Fruit fly (Drosophila melanogaster): Measurements from ENCODE around the gene Ibf2.

Ibf2 gene

DNA sequence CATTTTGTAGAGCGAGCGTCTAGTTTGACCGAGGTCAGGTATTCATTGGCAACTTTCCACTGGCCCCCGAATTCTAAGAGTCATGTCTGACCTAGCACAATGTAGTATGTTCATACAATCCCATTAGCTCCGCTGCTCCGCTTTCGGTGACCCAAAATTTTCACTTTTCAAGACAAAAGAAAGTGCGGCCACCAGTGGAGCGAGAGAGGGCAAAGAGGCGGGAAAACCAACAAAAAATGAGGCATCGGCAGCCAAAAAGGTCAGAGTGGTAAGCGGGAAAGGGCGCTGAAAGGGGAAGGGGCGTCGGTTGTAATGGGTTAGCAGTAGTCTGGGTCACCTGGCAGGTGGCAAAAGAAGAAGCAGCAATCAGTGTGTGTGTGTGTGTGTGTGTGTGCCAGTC, 42.8 kb downstream of the Ibf2 start (continued):
- peak; percentile 25 for TF ChIP-seq trem (tag; optimal IDR thresholded peaks at IDR 0.05)
- no peak for TF ChIP-seq CG34376 (GFP tag; optimal IDR thresholded peaks at IDR 0.05)
- TF ChIP-seq Atf3 (GFP tag; optimal IDR thresholded peaks at IDR 0.05): no peak
- TF ChIP-seq knrl (GFP tag; IDR thresholded peaks at IDR 0.05; ENCODE audit: partially characterized antibody): no peak
- TF ChIP-seq CG14050 (GFP tag; IDR thresholded peaks at IDR 0.05): no peak
- no peak for TF ChIP-seq tgo (GFP tag; IDR thresholded peaks at IDR 0.05)
- TF ChIP-seq CG7357 (GFP tag; IDR thresholded peaks at IDR 0.05): no peak
- peak; percentile 36 for TF ChIP-seq ac (GFP tag; optimal IDR thresholded peaks at IDR 0.05)
- no peak for TF ChIP-seq MBD-R2 (GFP tag; IDR thresholded peaks at IDR 0.05)
- peak; percentile 35 for TF ChIP-seq CG14710 (tag; optimal IDR thresholded peaks at IDR 0.05)
- TF ChIP-seq CrebB (tag; optimal IDR thresholded peaks at IDR 0.05): no peak
- TF ChIP-seq Lim3 (GFP tag; IDR thresholded peaks at IDR 0.05): no peak
- no peak for TF ChIP-seq cad (GFP tag; optimal IDR thresholded peaks at IDR 0.05)
- TF ChIP-seq tin (GFP tag; optimal IDR thresholded peaks at IDR 0.05): no peak
- TF ChIP-seq kni (GFP tag; optimal IDR thresholded peaks at IDR 0.05): peak; percentile 77
- no peak for TF ChIP-seq ci (GFP tag; IDR thresholded peaks at IDR 0.05)
- no peak for TF ChIP-seq inv (GFP tag; IDR thresholded peaks at IDR 0.05; ENCODE audit: partially characterized antibody)
- TF ChIP-seq CG8281 (tag; optimal IDR thresholded peaks at IDR 0.05): no peak
- TF ChIP-seq CG7271 (tag; optimal IDR thresholded peaks at IDR 0.05): no peak
- no peak for TF ChIP-seq CG2712 (tag; optimal IDR thresholded peaks at IDR 0.05)
- TF ChIP-seq nmo (GFP tag; optimal IDR thresholded peaks at IDR 0.05): no peak
- TF ChIP-seq lola (GFP tag; optimal IDR thresholded peaks at IDR 0.05): peak in 1 of 3 experiments; percentile 6
- TF ChIP-seq CG10209 (GFP tag; optimal IDR thresholded peaks at IDR 0.05): no peak
- no peak for TF ChIP-seq B-H1 (GFP tag; IDR thresholded peaks at IDR 0.05)
- TF ChIP-seq CG14965 (GFP tag; optimal IDR thresholded peaks at IDR 0.05; ENCODE audit: borderline replicate concordance): no peak
- no peak for TF ChIP-seq Rx (GFP tag; IDR thresholded peaks at IDR 0.05)
- no peak for TF ChIP-seq HmgD (GFP tag; optimal IDR thresholded peaks at IDR 0.05)
- TF ChIP-seq CG10431 (GFP tag; optimal IDR thresholded peaks at IDR 0.05): peak; percentile 47
- no peak for TF ChIP-seq CG11560 (tag; IDR thresholded peaks at IDR 0.05)
- no peak for TF ChIP-seq CG17912 (GFP tag; optimal IDR thresholded peaks at IDR 0.05)
- peak; percentile 83 for TF ChIP-seq gsb-n (tag; optimal IDR thresholded peaks at IDR 0.05)
- TF ChIP-seq zf30C (GFP tag; optimal IDR thresholded peaks at IDR 0.05): no peak
- TF ChIP-seq pfk (GFP tag; optimal IDR thresholded peaks at IDR 0.05): no peak
- no peak for TF ChIP-seq h (optimal IDR thresholded peaks at IDR 0.05)
- no peak for TF ChIP-seq gcm2 (GFP tag; optimal IDR thresholded peaks at IDR 0.05)
- no peak for TF ChIP-seq prd (optimal IDR thresholded peaks at IDR 0.05)
- TF ChIP-seq prd (GFP tag; IDR thresholded peaks at IDR 0.05): 0 out of 3 replicates have a peak, but pooled peaks have one; percentile 25
- TF ChIP-seq Asciz (GFP tag; optimal IDR thresholded peaks at IDR 0.05): no peak
- no peak for TF ChIP-seq Taf1 (GFP tag; IDR thresholded peaks at IDR 0.05)
- TF ChIP-seq Spps (tag; optimal IDR thresholded peaks at IDR 0.05): peak; percentile 14
- peak; percentile 66 for TF ChIP-seq crol (GFP tag; IDR thresholded peaks at IDR 0.05)
- no peak for TF ChIP-seq tup (GFP tag; optimal IDR thresholded peaks at IDR 0.05)
- TF ChIP-seq CG18599 (GFP tag; optimal IDR thresholded peaks at IDR 0.05): no peak
- peak; percentile 10 for TF ChIP-seq sqz (GFP tag; optimal IDR thresholded peaks at IDR 0.05)
- no peak for TF ChIP-seq CG9876 (GFP tag; optimal IDR thresholded peaks at IDR 0.05)
- no peak for TF ChIP-seq sd (tag; optimal IDR thresholded peaks at IDR 0.05)
- no peak for TF ChIP-seq CG10147 (GFP tag; optimal IDR thresholded peaks at IDR 0.05)
- TF ChIP-seq Nf-YC (tag; optimal IDR thresholded peaks at IDR 0.05): no peak
- no peak for TF ChIP-seq CG14667 (GFP tag; IDR thresholded peaks at IDR 0.05)
- TF ChIP-seq CG7963 (GFP tag; IDR thresholded peaks at IDR 0.05; ENCODE audit: partially characterized antibody): no peak
- TF ChIP-seq HLH54F (GFP tag; optimal IDR thresholded peaks at IDR 0.05): no peak
- no peak for TF ChIP-seq PHDP (tag; optimal IDR thresholded peaks at IDR 0.05)

All from whole organism, embryonic.